Worm (Caenorhabditis elegans) whole organism, L4/young adult: ENCODE results near the gene nhr-154.

ENCODE experiments used
- W03F9.2 ChIP-seq: fragments of 150-350 bp; optimal IDR thresholded peaks from 2 replicates; lab custom pipeline; 2014; ENCODE audit warnings: missing biosample characterization, missing genetic modification characterization
- dao-5 ChIP-seq: sonication (generic microtip); optimal IDR thresholded peaks from 2 replicates; lab custom pipeline; 2016; ENCODE audit warnings: missing genotype, missing genetic modification characterization, moderate library complexity, missing compliant biosample characterization
- him-1 ChIP-seq: sonication (generic microtip); optimal IDR thresholded peaks from 2 replicates; lab custom pipeline; 2016; ENCODE audit warnings: missing genotype, missing genetic modification reagents, missing genetic modification characterization, missing compliant biosample characterization

DNA sequence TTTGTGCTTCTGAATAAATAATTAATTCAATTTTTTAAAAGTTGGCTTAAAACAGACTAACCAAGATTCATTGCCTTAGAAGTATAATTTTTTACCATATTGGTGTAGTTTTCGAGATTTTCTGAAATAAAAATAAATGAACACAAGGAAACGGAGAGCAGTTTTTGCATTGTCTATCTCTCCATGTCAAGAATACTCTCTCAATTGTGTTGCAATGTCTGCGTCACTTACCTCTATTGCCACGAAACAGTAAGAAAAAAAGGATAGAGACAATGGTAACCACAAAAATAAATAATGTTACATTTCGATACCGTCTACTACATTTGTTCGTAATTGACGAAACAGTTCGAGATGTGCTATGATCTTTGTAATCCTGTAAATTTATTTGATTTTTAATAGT lies 18.2 kb upstream of the nhr-154 start, which contains the start of gene R07B7.10:
- no peak for TF ChIP-seq him-1 (tag; lab: Kevin White, UChicago)
- no peak for TF ChIP-seq dao-5 (tag; lab: Kevin White, UChicago)
- no peak for TF ChIP-seq W03F9.2 (tag; lab: Kevin White, UChicago)
